Fruit fly (Drosophila melanogaster) whole organism, embryonic: ENCODE data around the gene Lgr3.

ENCODE experiments used
- Aef1 ChIP-seq: fragments of 200-800 bp; sonication (Bioruptor generic); IDR thresholded peaks from 3 replicates; pipeline ENCODE4 v1.3.6; 2022; ENCODE audit warnings: missing biosample characterization, missing genetic modification characterization
- CG10979 ChIP-seq: fragments of 200-800 bp; sonication (Bioruptor generic); optimal IDR thresholded peaks from 2 replicates; lab custom pipeline; 2018; ENCODE audit warnings: missing biosample characterization, mild to moderate bottlenecking, missing genetic modification characterization, moderate library complexity
- CG11247 ChIP-seq: fragments of 200-800 bp; sonication (Bioruptor generic); IDR thresholded peaks from 2 replicates; pipeline ENCODE4 v1.3.6; 2022; ENCODE audit warnings: missing biosample characterization, missing genetic modification characterization
- CG11696 ChIP-seq: fragments of 200-800 bp; sonication (Bioruptor generic); IDR thresholded peaks from 2 replicates; pipeline ENCODE4 v1.3.6; 2022; ENCODE audit warnings: missing biosample characterization, missing genetic modification characterization
- CG12071 ChIP-seq: fragments of 200-800 bp; sonication (Bioruptor generic); optimal IDR thresholded peaks from 3 replicates; lab custom pipeline; 2018; ENCODE audit warnings: missing biosample characterization, mild to moderate bottlenecking, missing genetic modification characterization
- CG12299 ChIP-seq: fragments of 200-800 bp; sonication (Bioruptor generic); optimal IDR thresholded peaks from 2 replicates; lab custom pipeline; 2018; ENCODE audit warnings: missing biosample characterization, mild to moderate bottlenecking, missing genetic modification characterization
- CG13424 ChIP-seq: fragments of 200-800 bp; sonication (Bioruptor generic); optimal IDR thresholded peaks from 2 replicates; lab custom pipeline; 2019; ENCODE audit warnings: missing biosample characterization, mild to moderate bottlenecking, missing genetic modification characterization, moderate library complexity
- CG13624 ChIP-seq: fragments of 200-800 bp; sonication (Bioruptor generic); optimal IDR thresholded peaks from 2 replicates; lab custom pipeline; 2016; ENCODE audit warnings: missing biosample characterization, missing genetic modification characterization
- CG1602 ChIP-seq: fragments of 200-800 bp; sonication (Bioruptor generic); optimal IDR thresholded peaks from 3 replicates; lab custom pipeline; 2016; ENCODE audit warnings: missing biosample characterization, missing genetic modification characterization
- CG18262 ChIP-seq: fragments of 200-800 bp; optimal IDR thresholded peaks from 3 replicates; lab custom pipeline; 2019; ENCODE audit warnings: missing biosample characterization, mild to moderate bottlenecking, missing genetic modification characterization, moderate library complexity
- CG18476 ChIP-seq: fragments of 200-800 bp; sonication (Bioruptor generic); optimal IDR thresholded peaks from 2 replicates; lab custom pipeline; 2016; ENCODE audit warnings: missing biosample characterization, mild to moderate bottlenecking, missing genetic modification characterization
- CG2199 ChIP-seq: fragments of 200-800 bp; sonication (Bioruptor generic); IDR thresholded peaks from 3 replicates; pipeline ENCODE4 v1.3.6; 2022; ENCODE audit warnings: missing biosample characterization, missing genetic modification characterization
- CG2678 ChIP-seq: fragments of 200-800 bp; sonication (Bioruptor generic); optimal IDR thresholded peaks from 3 replicates; lab custom pipeline; 2019; ENCODE audit warnings: missing biosample characterization, mild to moderate bottlenecking, missing genetic modification characterization, moderate library complexity
- CG32767 ChIP-seq: fragments of 200-800 bp; sonication (Bioruptor generic); IDR thresholded peaks from 2 replicates; pipeline ENCODE4 v1.3.6; 2022; ENCODE audit warnings: missing biosample characterization, missing genetic modification characterization
- CG6791 ChIP-seq: fragments of 200-800 bp; sonication (Bioruptor generic); IDR thresholded peaks from 3 replicates; pipeline ENCODE4 v1.3.6; 2022; ENCODE audit warnings: missing biosample characterization, missing genetic modification characterization; ENCODE audit not compliant: partially characterized antibody
- CG7786 ChIP-seq: fragments of 200-800 bp; sonication (Bioruptor generic); optimal IDR thresholded peaks from 2 replicates; lab custom pipeline; 2016; ENCODE audit warnings: missing biosample characterization, missing genetic modification characterization
- CG7963 ChIP-seq: fragments of 200-800 bp; sonication (Bioruptor generic); IDR thresholded peaks from 3 replicates; pipeline ENCODE4 v1.3.6; 2022; ENCODE audit warnings: missing biosample characterization, missing genetic modification characterization; ENCODE audit not compliant: partially characterized antibody
- CG8290 ChIP-seq, 3 experiments: fragments of 200-800 bp; sonication (Bioruptor generic); optimal IDR thresholded peaks; 2 replicates each; lab custom pipeline; 2016 to 2019; ENCODE audit warnings: missing biosample characterization in 3 of 3, missing genetic modification characterization in 3 of 3, mild to moderate bottlenecking in 2 of 3, moderate library complexity in 1 of 3
- CG9876 ChIP-seq: fragments of 200-800 bp; sonication (Bioruptor generic); optimal IDR thresholded peaks from 2 replicates; lab custom pipeline; 2016; ENCODE audit warnings: missing biosample characterization, missing genetic modification characterization
- CG9932 ChIP-seq: fragments of 200-800 bp; sonication (Bioruptor generic); IDR thresholded peaks from 2 replicates; pipeline ENCODE4 v1.3.6; 2022; ENCODE audit warnings: missing biosample characterization, missing genetic modification characterization
- Chrac-16 ChIP-seq: fragments of 200-800 bp; sonication (Bioruptor generic); optimal IDR thresholded peaks from 3 replicates; lab custom pipeline; 2016; ENCODE audit warnings: missing biosample characterization, missing genetic modification characterization
- CkIIα-i1 ChIP-seq: fragments of 200-800 bp; sonication (Bioruptor generic); IDR thresholded peaks from 2 replicates; pipeline ENCODE4 v1.3.6; 2022; ENCODE audit warnings: missing biosample characterization, missing genetic modification characterization
- D19B ChIP-seq: fragments of 200-800 bp; sonication (Bioruptor generic); optimal IDR thresholded peaks from 2 replicates; lab custom pipeline; 2017; ENCODE audit warnings: missing biosample characterization, mild to moderate bottlenecking, missing genetic modification characterization
- Doc2 ChIP-seq: fragments of 200-800 bp; sonication (Bioruptor generic); IDR thresholded peaks from 2 replicates; pipeline ENCODE4 v1.3.6; 2022; ENCODE audit warnings: missing biosample characterization, missing genetic modification characterization
- Hr39 ChIP-seq: fragments of >200 bp; optimal IDR thresholded peaks from 2 replicates; lab custom pipeline; 2017
- Mad ChIP-seq: fragments of 200-800 bp; sonication (Bioruptor generic); optimal IDR thresholded peaks from 2 replicates; lab custom pipeline; 2016; ENCODE audit warnings: missing biosample characterization, missing genetic modification characterization
- Rfx ChIP-seq: fragments of 200-800 bp; sonication (Bioruptor generic); IDR thresholded peaks from 2 replicates; pipeline ENCODE4 v1.3.6; 2022; ENCODE audit warnings: missing biosample characterization, missing genetic modification characterization
- Rx ChIP-seq: fragments of 200-800 bp; sonication (Bioruptor generic); IDR thresholded peaks from 2 replicates; pipeline ENCODE4 v1.3.6; 2022; ENCODE audit warnings: missing biosample characterization, missing genetic modification characterization
- cas ChIP-seq: fragments of 200-800 bp; sonication (Bioruptor generic); IDR thresholded peaks from 2 replicates; pipeline ENCODE4 v1.3.6; 2022; ENCODE audit warnings: missing biosample characterization, missing genetic modification characterization
- croc ChIP-seq: fragments of 200-800 bp; sonication (Bioruptor generic); conservative IDR thresholded peaks from 3 replicates; pipeline ENCODE4 v1.3.6; 2022; ENCODE audit warnings: missing biosample characterization, missing genetic modification characterization
- eyg ChIP-seq: fragments of 200-800 bp; sonication (Bioruptor generic); optimal IDR thresholded peaks from 3 replicates; lab custom pipeline; 2016; ENCODE audit warnings: missing biosample characterization, missing genetic modification characterization
- gt ChIP-seq: fragments of 200-800 bp; sonication (Bioruptor generic); IDR thresholded peaks from 2 replicates; pipeline ENCODE4 v1.3.6; 2022; ENCODE audit warnings: missing biosample characterization, missing genetic modification characterization
- ham ChIP-seq: fragments of 200-800 bp; sonication (Bioruptor generic); IDR thresholded peaks from 2 replicates; pipeline ENCODE4 v1.3.6; 2022; ENCODE audit warnings: missing biosample characterization, missing genetic modification characterization
- hb ChIP-seq: fragments of 200-800 bp; sonication (Bioruptor generic); IDR thresholded peaks from 3 replicates; pipeline ENCODE4 v1.3.6; 2022; ENCODE audit warnings: missing biosample characterization, missing genetic modification characterization; ENCODE audit not compliant: partially characterized antibody
- jigr1 ChIP-seq: fragments of 200-800 bp; sonication (Bioruptor generic); IDR thresholded peaks from 3 replicates; pipeline ENCODE4 v1.3.6; 2022; ENCODE audit warnings: missing biosample characterization, missing genetic modification characterization
- jing ChIP-seq: fragments of 200-800 bp; sonication (Bioruptor generic); optimal IDR thresholded peaks from 2 replicates; lab custom pipeline; 2018; ENCODE audit warnings: missing biosample characterization, mild to moderate bottlenecking, missing genetic modification characterization
- kah ChIP-seq: fragments of 200-800 bp; sonication (Bioruptor generic); optimal IDR thresholded peaks from 2 replicates; lab custom pipeline; 2018; ENCODE audit warnings: missing biosample characterization, mild to moderate bottlenecking, missing genetic modification characterization
- kay ChIP-seq: fragments of 200-800 bp; sonication (Bioruptor generic); optimal IDR thresholded peaks from 2 replicates; lab custom pipeline; 2016; ENCODE audit warnings: missing biosample characterization, missing genetic modification characterization
- nom ChIP-seq: fragments of 200-800 bp; sonication (Bioruptor generic); optimal IDR thresholded peaks from 2 replicates; lab custom pipeline; 2017; ENCODE audit warnings: missing biosample characterization, missing genetic modification characterization, mild to moderate bottlenecking, moderate library complexity, missing genetic modification reagents
- phol ChIP-seq: fragments of 200-800 bp; sonication (Bioruptor generic); optimal IDR thresholded peaks from 3 replicates; lab custom pipeline; 2018; ENCODE audit warnings: missing biosample characterization, mild to moderate bottlenecking, missing genetic modification characterization, moderate library complexity
- ro ChIP-seq: fragments of 200-800 bp; sonication (Bioruptor generic); IDR thresholded peaks from 2 replicates; pipeline ENCODE4 v1.3.6; 2022; ENCODE audit warnings: missing biosample characterization, missing genetic modification characterization
- sens ChIP-seq: fragments of 200-800 bp; sonication (Bioruptor generic); peaks from one replicate; lab custom pipeline; 2016; ENCODE audit warnings: missing biosample characterization, missing genetic modification characterization
- sna ChIP-seq: fragments of 200-800 bp; sonication (Bioruptor generic); IDR thresholded peaks from 2 replicates; pipeline ENCODE4 v1.3.6; 2022; ENCODE audit warnings: missing biosample characterization, missing genetic modification characterization; ENCODE audit not compliant: partially characterized antibody
- stwl ChIP-seq: fragments of 200-800 bp; sonication (Bioruptor generic); optimal IDR thresholded peaks from 3 replicates; lab custom pipeline; 2018; ENCODE audit warnings: missing biosample characterization, mild to moderate bottlenecking, missing genetic modification characterization, moderate library complexity
- tio ChIP-seq: fragments of 200-800 bp; sonication (Bioruptor generic); optimal IDR thresholded peaks from 2 replicates; lab custom pipeline; 2017; ENCODE audit warnings: missing biosample characterization, missing genetic modification characterization, inconsistent platforms
- vvl ChIP-seq: fragments of 200-800 bp; sonication (Bioruptor generic); IDR thresholded peaks from 2 replicates; pipeline ENCODE4 v1.3.6; 2022; ENCODE audit warnings: missing biosample characterization, missing genetic modification characterization
- zf30C ChIP-seq: fragments of 200-800 bp; sonication (Bioruptor generic); optimal IDR thresholded peaks from 3 replicates; lab custom pipeline; 2018; ENCODE audit warnings: missing biosample characterization, mild to moderate bottlenecking, missing genetic modification characterization

Lgr3 gene

dm6 chr3R:25637294-25638174, 28.1 kb upstream of the Lgr3 start, which contains the start of gene jigr1 (continued):
- TF ChIP-seq CG18262 (tag; lab: Kevin White, UChicago) (peak; percentile 77), CG12299 (tag; lab: Kevin White, UChicago) (no peak), CG1602 (GFP tag; lab: Kevin White, UChicago) (peak; percentile 47), kah (no peak), kay (no peak), CG7786 (GFP tag; lab: Kevin White, UChicago) (no peak)

- TF ChIP-seq Rx (no peak), CG12071 (GFP tag; lab: Kevin White, UChicago) (no peak), CG32767 (GFP tag; lab: Robert Waterston, UW) (no peak), CG6791 (GFP tag; lab: Robert Waterston, UW) (no peak), CG9876 (GFP tag; lab: Kevin White, UChicago) (no peak), ham (GFP tag; lab: Robert Waterston, UW) (no peak), cas (GFP tag; lab: Robert Waterston, UW) (no peak), Rfx (GFP tag; lab: Robert Waterston, UW) (no peak), Chrac-16 (GFP tag; lab: Kevin White, UChicago) (no peak), CG9932 (GFP tag; lab: Robert Waterston, UW) (no peak), kah (no peak), tio (GFP tag; lab: Kevin White, UChicago) (no peak), CG11696 (GFP tag; lab: Robert Waterston, UW) (no peak), Hr39 (lab: Kevin White, UChicago) (no peak)
- TF ChIP-seq, all 482 proteins: peak for 0
Measured at dm6 chr3R:25638381-25638780, 27.2 kb upstream of the Lgr3 start.

dm6 chr3R:25638961-25639360, 26.6 kb upstream of the Lgr3 start:
- TF ChIP-seq phol: no peak
- TF ChIP-seq sens (GFP tag; lab: Kevin White, UChicago): peak; percentile 78
- no peak for TF ChIP-seq ro (GFP tag; lab: Robert Waterston, UW)
- TF ChIP-seq vvl (GFP tag; lab: Robert Waterston, UW): no peak
- no peak for TF ChIP-seq CG2678 (tag; lab: Kevin White, UChicago)
- peak; percentile 60 for TF ChIP-seq zf30C
- TF ChIP-seq CG9932 (GFP tag; lab: Robert Waterston, UW): no peak
- no peak for TF ChIP-seq CkIIα-i1 (GFP tag; lab: Robert Waterston, UW)
- TF ChIP-seq CG13624: no peak
- TF ChIP-seq CG8290 (GFP tag; optimal IDR thresholded peaks at IDR 0.05; lab: Kevin White, UChicago): no peak
- no peak for TF ChIP-seq CG8290 (tag; optimal IDR thresholded peaks at IDR 0.05; lab: Kevin White, UChicago)
- no peak for TF ChIP-seq CG7963 (GFP tag; lab: Robert Waterston, UW)
- no peak for TF ChIP-seq CG13424 (tag; lab: Kevin White, UChicago)
- no peak for TF ChIP-seq D19B
- TF ChIP-seq jing (GFP tag; lab: Kevin White, UChicago): no peak
- no peak for TF ChIP-seq CG18476
- TF ChIP-seq gt (GFP tag; lab: Robert Waterston, UW): no peak
- TF ChIP-seq croc: no peak
- no peak for TF ChIP-seq Mad (GFP tag; lab: Kevin White, UChicago)
- no peak for TF ChIP-seq CG9876 (GFP tag; lab: Kevin White, UChicago)
- no peak for TF ChIP-seq eyg
- no peak for TF ChIP-seq sna
- TF ChIP-seq CG10979 (tag; lab: Kevin White, UChicago): peak; percentile 0
- TF ChIP-seq stwl: no peak
- no peak for TF ChIP-seq Aef1 (GFP tag; lab: Robert Waterston, UW)
- TF ChIP-seq hb (GFP tag; lab: Robert Waterston, UW): no peak
- peak; percentile 2 for TF ChIP-seq nom
- no peak for TF ChIP-seq jigr1
- TF ChIP-seq Doc2: no peak
- no peak for TF ChIP-seq CG11247 (GFP tag; lab: Robert Waterston, UW)
- TF ChIP-seq CG2199 (GFP tag; lab: Robert Waterston, UW): no peak
